Fruit fly (Drosophila melanogaster): ENCODE measurements around the gene CG6959.

DNA sequence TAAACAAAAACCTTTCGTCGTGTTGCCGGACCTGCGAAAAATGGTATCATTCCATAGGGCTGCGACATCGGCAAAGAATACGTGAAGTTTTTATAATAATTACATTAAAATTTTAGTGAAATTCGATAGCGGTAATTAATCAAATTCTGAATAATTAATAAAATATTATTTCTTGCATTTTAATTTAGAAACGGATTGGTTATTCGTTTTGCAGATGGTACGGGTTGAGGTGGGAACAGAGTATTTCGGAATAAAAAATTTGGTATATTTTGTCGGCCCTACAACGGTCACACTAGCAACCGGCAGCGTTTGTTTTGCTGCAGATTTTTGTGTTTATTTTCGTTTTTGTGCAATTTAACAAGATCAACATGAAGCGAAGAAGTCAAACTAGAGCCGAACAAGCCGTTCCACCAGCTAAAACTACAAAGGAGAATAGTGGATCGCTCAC lies 13.3 kb upstream of the CG6959 start, which contains the start of the genes CG6962 and CG31368:
- TF ChIP-seq psq (optimal IDR thresholded peaks at IDR 0.05), result no peak
- TF ChIP-seq usp (GFP tag; optimal IDR thresholded peaks at IDR 0.05), result no peak
- no peak for TF ChIP-seq CG8478 (optimal IDR thresholded peaks at IDR 0.05)

All from whole organism.